Worm (Caenorhabditis elegans) whole organism, L1 larva: ENCODE results near the gene trf-1.

Experiments
- C04F5.9 ChIP-seq: sonication (generic microtip); optimal IDR thresholded peaks from 2 replicates; lab custom pipeline; 2016; ENCODE audit warnings: missing genetic modification characterization, missing compliant biosample characterization
- C16A3.4 ChIP-seq: fragments of 150-350 bp; optimal IDR thresholded peaks from 2 replicates; lab custom pipeline; 2014; ENCODE audit warnings: missing biosample characterization, missing genetic modification characterization
- C34B4.2 ChIP-seq: sonication (generic microtip); optimal IDR thresholded peaks from 2 replicates; lab custom pipeline; 2017; ENCODE audit warnings: mild to moderate bottlenecking, missing genetic modification characterization, missing compliant biosample characterization
- Y116A8C.19 ChIP-seq: sonication (generic microtip); optimal IDR thresholded peaks from 2 replicates; lab custom pipeline; 2016; ENCODE audit warnings: missing compliant biosample characterization, missing genetic modification characterization, borderline replicate concordance
- aha-1 ChIP-seq: fragments of 150-350 bp; optimal IDR thresholded peaks from 2 replicates; lab custom pipeline; 2014; ENCODE audit warnings: missing biosample characterization, missing genetic modification characterization
- alr-1 ChIP-seq: fragments of 200-800 bp; sonication (Bioruptor generic); optimal IDR thresholded peaks from 2 replicates; lab custom pipeline; 2018; ENCODE audit warnings: borderline replicate concordance, mild to moderate bottlenecking, missing genetic modification characterization, missing compliant biosample characterization
- aly-2 ChIP-seq: fragments of 150-350 bp; optimal IDR thresholded peaks from 2 replicates; lab custom pipeline; 2014; ENCODE audit warnings: missing biosample characterization, missing genetic modification characterization
- ama-1 ChIP-seq: fragments of 150-350 bp; optimal IDR thresholded peaks from 2 replicates; lab custom pipeline; 2014
- blmp-1 ChIP-seq: fragments of 150-350 bp; optimal IDR thresholded peaks from 2 replicates; lab custom pipeline; 2014; ENCODE audit warnings: missing biosample characterization, missing genetic modification characterization
- ceh-8 ChIP-seq: fragments of 200-800 bp; sonication (Bioruptor generic); optimal IDR thresholded peaks from 2 replicates; lab custom pipeline; 2018; ENCODE audit warnings: mild to moderate bottlenecking, missing genetic modification characterization, moderate library complexity, missing compliant biosample characterization
- ceh-90 ChIP-seq: sonication (generic microtip); optimal IDR thresholded peaks from 2 replicates; lab custom pipeline; 2016; ENCODE audit warnings: missing genetic modification characterization, missing compliant biosample characterization
- dpl-1 ChIP-seq, 3 experiments: fragments of 150-350 bp in 2 of 3; sonication (generic microtip) in 1 of 3; optimal IDR thresholded peaks; 2 replicates each; lab custom pipeline; 2014 to 2017; ENCODE audit warnings: missing biosample characterization in 3 of 3, missing genetic modification characterization in 3 of 3, missing genetic modification reagents in 3 of 3
- dsc-1 ChIP-seq: sonication (generic microtip); optimal IDR thresholded peaks from 2 replicates; lab custom pipeline; 2016; ENCODE audit warnings: mild to moderate bottlenecking, missing genetic modification characterization, missing compliant biosample characterization
- egl-13 ChIP-seq: sonication (generic microtip); optimal IDR thresholded peaks from 2 replicates; lab custom pipeline; 2016; ENCODE audit warnings: missing genotype, missing genetic modification reagents, missing genetic modification characterization, missing compliant biosample characterization
- elt-3 ChIP-seq, 6 experiments: fragments of 150-350 bp in 1 of 6; sonication (generic microtip); optimal IDR thresholded peaks; 2 replicates each; lab custom pipeline; 2017 to 2018; ENCODE audit warnings: missing biosample characterization in 6 of 6, missing genetic modification characterization in 6 of 6, inconsistent platforms in 1 of 6
- fkh-4 ChIP-seq: sonication (generic microtip); optimal IDR thresholded peaks from 2 replicates; lab custom pipeline; 2016; ENCODE audit warnings: missing compliant biosample characterization, missing genetic modification characterization, borderline replicate concordance
- fkh-8 ChIP-seq: sonication (generic microtip); optimal IDR thresholded peaks from 2 replicates; lab custom pipeline; 2016; ENCODE audit warnings: mild to moderate bottlenecking, missing genetic modification characterization, missing compliant biosample characterization
- fos-1 ChIP-seq: fragments of 150-350 bp; optimal IDR thresholded peaks from 2 replicates; lab custom pipeline; 2014; ENCODE audit warnings: missing biosample characterization, missing genetic modification characterization
- grh-1 ChIP-seq: fragments of 200-800 bp; sonication (Bioruptor generic); IDR thresholded peaks from 2 replicates; pipeline ENCODE4 v1.3.6; 2022; ENCODE audit warnings: missing genetic modification reagents, missing genetic modification characterization, missing compliant biosample characterization
- hpl-2 ChIP-seq: fragments of 150-350 bp; optimal IDR thresholded peaks from 2 replicates; lab custom pipeline; 2014; ENCODE audit warnings: missing biosample characterization, missing genetic modification reagents, missing genetic modification characterization
- isw-1 ChIP-seq: fragments of 200-800 bp; sonication (Bioruptor generic); IDR thresholded peaks from 2 replicates; pipeline ENCODE4 v1.3.6; 2022; ENCODE audit warnings: missing genetic modification characterization, missing compliant biosample characterization
- jun-1 ChIP-seq: fragments of 150-350 bp; optimal IDR thresholded peaks from 2 replicates; lab custom pipeline; 2014; ENCODE audit warnings: missing biosample characterization, missing genetic modification reagents, missing genetic modification characterization
- lin-13 ChIP-seq: fragments of 150-350 bp; optimal IDR thresholded peaks from 2 replicates; lab custom pipeline; 2014; ENCODE audit warnings: missing biosample characterization, missing genetic modification reagents, missing genetic modification characterization
- lin-15B ChIP-seq: fragments of 150-350 bp; sonication (generic microtip); optimal IDR thresholded peaks from 3 replicates; lab custom pipeline; 2014; ENCODE audit warnings: missing biosample characterization, missing genetic modification characterization
- lin-39 ChIP-seq: fragments of 150-350 bp; optimal IDR thresholded peaks from 2 replicates; lab custom pipeline; 2014; ENCODE audit warnings: missing biosample characterization, missing genetic modification reagents, missing genetic modification characterization
- lir-3 ChIP-seq: sonication (generic microtip); optimal IDR thresholded peaks from 2 replicates; lab custom pipeline; 2016; ENCODE audit warnings: mild to moderate bottlenecking, missing genetic modification characterization, moderate library complexity, missing compliant biosample characterization; ENCODE audit not compliant: poor library complexity
- mab-9 ChIP-seq: fragments of 200-800 bp; sonication (Bioruptor generic); IDR thresholded peaks from 2 replicates; pipeline ENCODE4 v1.3.6; 2022; ENCODE audit warnings: missing genetic modification reagents, missing genetic modification characterization, missing compliant biosample characterization
- nhr-11 ChIP-seq: fragments of 150-350 bp; optimal IDR thresholded peaks from 2 replicates; lab custom pipeline; 2014; ENCODE audit warnings: missing biosample characterization, missing genetic modification characterization
- nhr-19 ChIP-seq: fragments of 200-800 bp; sonication (Bioruptor generic); conservative IDR thresholded peaks from 2 replicates; pipeline ENCODE4 v1.3.6; 2022; ENCODE audit warnings: missing genetic modification characterization, missing compliant biosample characterization
- nhr-76 ChIP-seq: sonication (generic microtip); optimal IDR thresholded peaks from 2 replicates; lab custom pipeline; 2017; ENCODE audit warnings: missing biosample characterization, missing genetic modification characterization
- nhr-77 ChIP-seq: fragments of 150-350 bp; optimal IDR thresholded peaks from 2 replicates; lab custom pipeline; 2014; ENCODE audit warnings: missing biosample characterization, missing genetic modification characterization
- nhr-84 ChIP-seq: sonication (generic microtip); optimal IDR thresholded peaks from 2 replicates; lab custom pipeline; 2017; ENCODE audit warnings: missing biosample characterization, missing genetic modification characterization
- nhr-85 ChIP-seq: sonication (generic microtip); peaks from one replicate; lab custom pipeline; 2016; ENCODE audit warnings: missing genetic modification characterization, inconsistent platforms, missing compliant biosample characterization
- nhr-90 ChIP-seq: sonication (generic microtip); optimal IDR thresholded peaks from 2 replicates; lab custom pipeline; 2016; ENCODE audit warnings: mild to moderate bottlenecking, missing genetic modification characterization, missing compliant biosample characterization; ENCODE audit not compliant: poor library complexity
- pag-3 ChIP-seq: sonication (generic microtip); optimal IDR thresholded peaks from 2 replicates; lab custom pipeline; 2017; ENCODE audit warnings: missing genetic modification characterization, mild to moderate bottlenecking, missing compliant biosample characterization, antibody characterized with exemption, borderline replicate concordance; ENCODE audit not compliant: insufficient read depth
- pax-3 ChIP-seq: fragments of 200-800 bp; sonication (Bioruptor generic); optimal IDR thresholded peaks from 2 replicates; lab custom pipeline; 2018; ENCODE audit warnings: mild to moderate bottlenecking, missing genetic modification characterization, moderate library complexity, missing compliant biosample characterization
- pqm-1 ChIP-seq: sonication (generic microtip); optimal IDR thresholded peaks from 3 replicates; lab custom pipeline; 2017; ENCODE audit warnings: missing biosample characterization, missing genetic modification characterization
- skn-1 ChIP-seq: fragments of 150-350 bp; optimal IDR thresholded peaks from 2 replicates; lab custom pipeline; 2014; ENCODE audit warnings: missing biosample characterization, missing genetic modification characterization
- snu-23 ChIP-seq: sonication (generic microtip); optimal IDR thresholded peaks from 2 replicates; lab custom pipeline; 2016; ENCODE audit warnings: missing genetic modification characterization, missing compliant biosample characterization
- sox-4 ChIP-seq: sonication (generic microtip); optimal IDR thresholded peaks from 2 replicates; lab custom pipeline; 2016; ENCODE audit warnings: missing genetic modification characterization, missing compliant biosample characterization
- sptf-1 ChIP-seq: fragments of 150-350 bp; optimal IDR thresholded peaks from 2 replicates; lab custom pipeline; 2014; ENCODE audit warnings: missing biosample characterization, missing genetic modification characterization
- swsn-7 ChIP-seq: sonication (generic microtip); optimal IDR thresholded peaks from 2 replicates; lab custom pipeline; 2016; ENCODE audit warnings: missing genetic modification characterization, missing compliant biosample characterization
- unc-130 ChIP-seq: fragments of 150-350 bp; optimal IDR thresholded peaks from 2 replicates; lab custom pipeline; 2017; ENCODE audit warnings: missing biosample characterization, missing genetic modification characterization, inconsistent platforms
- unc-30 ChIP-seq: sonication (generic microtip); optimal IDR thresholded peaks from 2 replicates; lab custom pipeline; 2017; ENCODE audit warnings: missing biosample characterization, missing genetic modification characterization
- unc-62 ChIP-seq: fragments of 150-350 bp; optimal IDR thresholded peaks from 2 replicates; lab custom pipeline; 2014; ENCODE audit warnings: missing biosample characterization, missing genetic modification reagents, missing genetic modification characterization
- unc-86 ChIP-seq: sonication (generic microtip); optimal IDR thresholded peaks from 2 replicates; lab custom pipeline; 2016; ENCODE audit warnings: missing genetic modification characterization, missing compliant biosample characterization
- vab-15 ChIP-seq: sonication (generic microtip); optimal IDR thresholded peaks from 2 replicates; lab custom pipeline; 2017; ENCODE audit warnings: missing genotype, mild to moderate bottlenecking, missing genetic modification characterization, missing compliant biosample characterization
- zag-1 ChIP-seq: fragments of 150-350 bp; optimal IDR thresholded peaks from 2 replicates; lab custom pipeline; 2014; ENCODE audit warnings: missing biosample characterization, missing genetic modification characterization
- zip-4 ChIP-seq: fragments of 200-800 bp; sonication (Bioruptor generic); optimal IDR thresholded peaks from 2 replicates; lab custom pipeline; 2018; ENCODE audit warnings: mild to moderate bottlenecking, missing genetic modification characterization, moderate library complexity, missing compliant biosample characterization
- ztf-11 ChIP-seq, 2 experiments: sonication (generic microtip); optimal IDR thresholded peaks; 2 replicates each; lab custom pipeline; 2016 to 2017; ENCODE audit warnings: missing genetic modification characterization in 2 of 2, missing biosample characterization in 1 of 2, missing compliant biosample characterization in 1 of 2
- ztf-4 ChIP-seq: fragments of 150-350 bp; optimal IDR thresholded peaks from 2 replicates; lab custom pipeline; 2014; ENCODE audit warnings: missing biosample characterization, missing genetic modification characterization

The trf-1 gene

ce11 chrIII:13462965-13463783, 32.9 kb downstream of the trf-1 start, which contains the start of gene ant-1.1:
ant-1.1 (plus strand) TSS chrIII:13463163.
- TF ChIP-seq lin-15B (tag; lab: Kevin White, UChicago), result peak; percentile 94
- TF ChIP-seq zip-4, result peak; percentile 87
- peak; percentile 90 for TF ChIP-seq egl-13
- TF ChIP-seq skn-1, result peak; percentile 94
- peak in 1 of 2 experiments; percentile 87 for TF ChIP-seq ztf-11 (tag; optimal IDR thresholded peaks at IDR 0.05; lab: Kevin White, UChicago)
- peak; percentile 97 for TF ChIP-seq nhr-19
- no peak for TF ChIP-seq pag-3 (tag; lab: Kevin White, UChicago)
- TF ChIP-seq grh-1, result peak; percentile 93
- TF ChIP-seq zag-1, result no peak
- TF ChIP-seq alr-1 (tag; lab: Kevin White, UChicago), result no peak
- peak in 5 of 6 experiments; percentile 39 to 86 (median 60) for TF ChIP-seq elt-3 (tag; optimal IDR thresholded peaks at IDR 0.05; lab: Kevin White, UChicago)
- TF ChIP-seq hpl-2 (GFP tag; lab: Kevin White, UChicago), result peak; percentile 2
- TF ChIP-seq vab-15 (tag; lab: Kevin White, UChicago), result peak; percentile 96
- TF ChIP-seq sox-4 (tag; lab: Kevin White, UChicago), result peak; percentile 80
- TF ChIP-seq Y116A8C.19 (tag; lab: Kevin White, UChicago), result no peak
- TF ChIP-seq fkh-8 (tag; lab: Kevin White, UChicago), result peak; percentile 98
- TF ChIP-seq nhr-85 (tag; lab: Kevin White, UChicago), result peak; percentile 96
- peak; percentile 70 for TF ChIP-seq C04F5.9
- TF ChIP-seq lin-39, result peak; percentile 75
- TF ChIP-seq mab-9, result peak; percentile 93
- peak; percentile 100 for TF ChIP-seq C34B4.2 (tag; lab: Kevin White, UChicago)
- peak; percentile 61 for TF ChIP-seq nhr-11 (tag; lab: Kevin White, UChicago)
- TF ChIP-seq aly-2 (tag; lab: Kevin White, UChicago), result peak; percentile 37
- no peak for TF ChIP-seq nhr-84 (tag; lab: Kevin White, UChicago)
- peak; percentile 46 for TF ChIP-seq aha-1
- TF ChIP-seq fkh-4 (tag; lab: Kevin White, UChicago), result no peak
- TF ChIP-seq unc-62 (GFP tag; lab: Kevin White, UChicago), result no peak
- TF ChIP-seq nhr-77 (tag; lab: Kevin White, UChicago), result peak; percentile 94
- TF ChIP-seq nhr-90 (tag; lab: Kevin White, UChicago), result peak; percentile 96
- no peak for TF ChIP-seq unc-30
- peak; percentile 97 to 98 (median 97) for TF ChIP-seq dpl-1 (GFP tag; optimal IDR thresholded peaks at IDR 0.05; lab: Kevin White, UChicago)
- peak; percentile 88 for TF ChIP-seq ceh-8 (GFP tag; lab: Kevin White, UChicago)
- peak; percentile 38 for TF ChIP-seq ceh-90 (tag; lab: Kevin White, UChicago)
- peak; percentile 90 for TF ChIP-seq unc-130
- peak; percentile 44 for TF ChIP-seq blmp-1
- peak; percentile 96 for TF ChIP-seq lin-13 (GFP tag; lab: Kevin White, UChicago)
- TF ChIP-seq fos-1 (tag; lab: Kevin White, UChicago), result peak; percentile 72
- TF ChIP-seq unc-86, result peak; percentile 95
- no peak for TF ChIP-seq sptf-1 (tag; lab: Kevin White, UChicago)
- TF ChIP-seq pax-3 (tag; lab: Kevin White, UChicago), result peak; percentile 96
- TF ChIP-seq dsc-1 (tag; lab: Kevin White, UChicago), result peak; percentile 96
- peak; percentile 97 for TF ChIP-seq snu-23 (GFP tag; lab: Kevin White, UChicago)
- peak; percentile 94 for TF ChIP-seq C16A3.4 (tag; lab: Kevin White, UChicago)
- TF ChIP-seq nhr-76 (tag; lab: Kevin White, UChicago), result no peak
- peak; percentile 83 for TF ChIP-seq ama-1 (lab: Kevin White, UChicago)
- TF ChIP-seq ztf-4 (tag; lab: Kevin White, UChicago), result peak; percentile 85
- TF ChIP-seq lir-3 (tag; lab: Kevin White, UChicago), result peak; percentile 78
- TF ChIP-seq jun-1 (tag; lab: Kevin White, UChicago), result peak; percentile 94
- peak; percentile 95 for TF ChIP-seq swsn-7 (tag; lab: Kevin White, UChicago)
- no peak for TF ChIP-seq pqm-1 (tag; lab: Kevin White, UChicago)
- TF ChIP-seq isw-1, result peak; percentile 97
